Fruit fly (Drosophila melanogaster) whole organism, embryonic: Measurements from ENCODE around the gene Prat2.

ENCODE experiments used
- Antp ChIP-seq: fragments of 200-800 bp; sonication (Bioruptor generic); optimal IDR thresholded peaks from 3 replicates; lab custom pipeline; 2016; ENCODE audit warnings: missing biosample characterization, missing genetic modification characterization
- Awh ChIP-seq: fragments of 200-800 bp; sonication (Bioruptor generic); IDR thresholded peaks from 2 replicates; pipeline ENCODE4, ENCODE4 v1.3.6; 2022; ENCODE audit warnings: missing biosample characterization, missing genetic modification characterization
- Bdp1 ChIP-seq: fragments of 200-800 bp; sonication (Bioruptor generic); optimal IDR thresholded peaks from 3 replicates; lab custom pipeline; 2016; ENCODE audit warnings: missing biosample characterization, missing genetic modification characterization
- BtbVII ChIP-seq: fragments of 200-800 bp; sonication (Bioruptor generic); optimal IDR thresholded peaks from 3 replicates; lab custom pipeline; 2017; ENCODE audit warnings: missing biosample characterization, mild to moderate bottlenecking, missing genetic modification characterization
- CG10959 ChIP-seq: fragments of 200-800 bp; sonication (Bioruptor generic); IDR thresholded peaks from 2 replicates; pipeline ENCODE4 v1.3.6; 2022; ENCODE audit warnings: missing biosample characterization, missing genetic modification characterization
- CG11456 ChIP-seq: fragments of 200-800 bp; sonication (Bioruptor generic); IDR thresholded peaks from 3 replicates; pipeline ENCODE4 v1.3.6; 2022; ENCODE audit warnings: missing biosample characterization, missing genetic modification characterization
- CG14667 ChIP-seq: fragments of 200-800 bp; sonication (Bioruptor generic); IDR thresholded peaks from 2 replicates; pipeline ENCODE4 v1.3.6; 2022; ENCODE audit warnings: missing biosample characterization, missing genetic modification characterization
- CG1529 ChIP-seq: fragments of 200-800 bp; sonication (Bioruptor generic); optimal IDR thresholded peaks from 3 replicates; lab custom pipeline; 2018; ENCODE audit warnings: missing biosample characterization, missing genetic modification characterization
- CG17385 ChIP-seq: fragments of 200-800 bp; sonication (Bioruptor generic); optimal IDR thresholded peaks from 3 replicates; lab custom pipeline; 2018; ENCODE audit warnings: missing biosample characterization, mild to moderate bottlenecking, missing genetic modification characterization
- CG18476 ChIP-seq: fragments of 200-800 bp; sonication (Bioruptor generic); optimal IDR thresholded peaks from 2 replicates; lab custom pipeline; 2016; ENCODE audit warnings: missing biosample characterization, mild to moderate bottlenecking, missing genetic modification characterization
- CG18764 ChIP-seq: fragments of 200-800 bp; sonication (Bioruptor generic); optimal IDR thresholded peaks from 3 replicates; lab custom pipeline; 2016; ENCODE audit warnings: missing biosample characterization, missing genetic modification characterization
- CG31388 ChIP-seq: fragments of 200-800 bp; sonication (Bioruptor generic); optimal IDR thresholded peaks from 2 replicates; lab custom pipeline; 2016; ENCODE audit warnings: missing biosample characterization, missing genetic modification characterization
- CG3838 ChIP-seq: fragments of 200-800 bp; sonication (Bioruptor generic); optimal IDR thresholded peaks from 3 replicates; lab custom pipeline; 2016; ENCODE audit warnings: missing biosample characterization, missing genetic modification characterization
- CG4617 ChIP-seq: fragments of 200-800 bp; sonication (Bioruptor generic); optimal IDR thresholded peaks from 3 replicates; lab custom pipeline; 2016; ENCODE audit warnings: missing biosample characterization, missing genetic modification characterization, borderline replicate concordance
- CG4820 ChIP-seq: fragments of 200-800 bp; sonication (Bioruptor generic); optimal IDR thresholded peaks from 3 replicates; lab custom pipeline; 2016; ENCODE audit warnings: missing biosample characterization, missing genetic modification characterization
- CG6765 ChIP-seq: fragments of 200-800 bp; sonication (Bioruptor generic); optimal IDR thresholded peaks from 3 replicates; lab custom pipeline; 2017; ENCODE audit warnings: missing biosample characterization, mild to moderate bottlenecking, missing genetic modification characterization
- CG6813 ChIP-seq: fragments of 200-800 bp; sonication (Bioruptor generic); optimal IDR thresholded peaks from 2 replicates; lab custom pipeline; 2017; ENCODE audit warnings: missing biosample characterization, missing genetic modification characterization, mild to moderate bottlenecking, moderate library complexity, missing genetic modification reagents
- CG7357 ChIP-seq: fragments of 200-800 bp; sonication (Bioruptor generic); IDR thresholded peaks from 3 replicates; pipeline ENCODE4 v1.3.6; 2022; ENCODE audit warnings: missing biosample characterization, missing genetic modification characterization
- CG7745 ChIP-seq: fragments of 200-800 bp; sonication (Bioruptor generic); optimal IDR thresholded peaks from 2 replicates; lab custom pipeline; 2018; ENCODE audit warnings: missing biosample characterization, mild to moderate bottlenecking, missing genetic modification characterization, moderate library complexity
- CG8944 ChIP-seq: fragments of 200-800 bp; sonication (Bioruptor generic); optimal IDR thresholded peaks from 3 replicates; lab custom pipeline; 2016; ENCODE audit warnings: missing biosample characterization, missing genetic modification characterization
- CG9609 ChIP-seq: fragments of 200-800 bp; sonication (Bioruptor generic); optimal IDR thresholded peaks from 3 replicates; lab custom pipeline; 2016; ENCODE audit warnings: missing biosample characterization, missing genetic modification characterization
- CkIIα-i1 ChIP-seq: fragments of 200-800 bp; sonication (Bioruptor generic); IDR thresholded peaks from 2 replicates; pipeline ENCODE4 v1.3.6; 2022; ENCODE audit warnings: missing biosample characterization, missing genetic modification characterization
- Dad ChIP-seq: fragments of 200-800 bp; sonication (Bioruptor generic); optimal IDR thresholded peaks from 3 replicates; lab custom pipeline; 2016; ENCODE audit warnings: missing biosample characterization, missing genetic modification characterization
- Ets97D ChIP-seq: fragments of 200-800 bp; sonication (Bioruptor generic); optimal IDR thresholded peaks from 3 replicates; lab custom pipeline; 2016; ENCODE audit warnings: missing biosample characterization, missing genetic modification characterization
- H15 ChIP-seq: fragments of 200-800 bp; sonication (Bioruptor generic); IDR thresholded peaks from 3 replicates; pipeline ENCODE4 v1.3.6; 2022; ENCODE audit warnings: missing biosample characterization, missing genetic modification characterization
- HLHmδ ChIP-seq: fragments of 200-800 bp; sonication (Bioruptor generic); optimal IDR thresholded peaks from 2 replicates; lab custom pipeline; 2018; ENCODE audit warnings: missing biosample characterization, mild to moderate bottlenecking, missing genetic modification characterization, moderate library complexity
- MBD-R2 ChIP-seq: fragments of 200-800 bp; sonication (Bioruptor generic); IDR thresholded peaks from 2 replicates; pipeline ENCODE4 v1.3.6; 2022; ENCODE audit warnings: missing biosample characterization, missing genetic modification characterization
- Pdp1 ChIP-seq, 2 experiments: fragments of 200-800 bp; sonication (Bioruptor generic); optimal IDR thresholded peaks; 3 replicates each; lab custom pipeline; 2016; ENCODE audit warnings: missing biosample characterization in 2 of 2, missing genetic modification characterization in 2 of 2, mild to moderate bottlenecking in 1 of 2, moderate library complexity in 1 of 2
- Side ChIP-seq: fragments of 200-800 bp; sonication (Bioruptor generic); optimal IDR thresholded peaks from 2 replicates; lab custom pipeline; 2016; ENCODE audit warnings: missing biosample characterization, missing genetic modification characterization
- Trl ChIP-seq, 3 experiments: fragments of >200 bp in 2 of 3; fragments of 200-800 bp in 1 of 3; sonication (Bioruptor generic) in 1 of 3; optimal IDR thresholded peaks; 2 replicates in 1 of 3; 3 replicates in 2 of 3; lab custom pipeline; 2016 to 2017; ENCODE audit warnings: missing biosample characterization in 1 of 3, missing genetic modification characterization in 1 of 3
- Vsx1 ChIP-seq: fragments of 200-800 bp; sonication (Bioruptor generic); optimal IDR thresholded peaks from 2 replicates; lab custom pipeline; 2017; ENCODE audit warnings: missing biosample characterization, mild to moderate bottlenecking, missing genetic modification characterization, missing genetic modification reagents
- YL-1 ChIP-seq: fragments of 200-800 bp; sonication (Bioruptor generic); optimal IDR thresholded peaks from 3 replicates; lab custom pipeline; 2017; ENCODE audit warnings: missing biosample characterization, mild to moderate bottlenecking, missing genetic modification characterization
- br ChIP-seq: fragments of >200 bp; optimal IDR thresholded peaks from 2 replicates; lab custom pipeline; 2017
- chn ChIP-seq: fragments of 200-800 bp; sonication (Bioruptor generic); optimal IDR thresholded peaks from 2 replicates; lab custom pipeline; 2016; ENCODE audit warnings: missing biosample characterization, missing genetic modification characterization
- danr ChIP-seq: fragments of 200-800 bp; sonication (Bioruptor generic); IDR thresholded peaks from 2 replicates; pipeline ENCODE4 v1.3.6; 2022; ENCODE audit warnings: missing biosample characterization, missing genetic modification characterization
- dm ChIP-seq: fragments of 200-800 bp; sonication (Bioruptor generic); optimal IDR thresholded peaks from 3 replicates; lab custom pipeline; 2016; ENCODE audit warnings: missing biosample characterization, missing genetic modification characterization
- ems ChIP-seq: fragments of 200-800 bp; sonication (Bioruptor generic); optimal IDR thresholded peaks from 3 replicates; lab custom pipeline; 2016; ENCODE audit warnings: missing biosample characterization, missing genetic modification characterization
- exex ChIP-seq: fragments of 200-800 bp; sonication (Bioruptor generic); optimal IDR thresholded peaks from 4 replicates; lab custom pipeline; 2018; ENCODE audit warnings: missing biosample characterization, mild to moderate bottlenecking, missing genetic modification characterization, moderate library complexity
- grn ChIP-seq: fragments of 200-800 bp; sonication (Bioruptor generic); optimal IDR thresholded peaks from 3 replicates; lab custom pipeline; 2017; ENCODE audit warnings: missing biosample characterization, missing genetic modification characterization
- jumu ChIP-seq: fragments of 200-800 bp; sonication (Bioruptor generic); optimal IDR thresholded peaks from 3 replicates; lab custom pipeline; 2016; ENCODE audit warnings: missing biosample characterization, missing genetic modification characterization
- lbe ChIP-seq: fragments of 200-800 bp; sonication (Bioruptor generic); optimal IDR thresholded peaks from 2 replicates; lab custom pipeline; 2016; ENCODE audit warnings: missing biosample characterization, mild to moderate bottlenecking, missing genetic modification characterization
- lmd ChIP-seq: fragments of 200-800 bp; sonication (Bioruptor generic); IDR thresholded peaks from 2 replicates; pipeline ENCODE4 v1.3.6; 2022; ENCODE audit warnings: missing biosample characterization, missing genetic modification characterization
- nmo ChIP-seq: fragments of 200-800 bp; sonication (Bioruptor generic); optimal IDR thresholded peaks from 2 replicates; lab custom pipeline; 2018; ENCODE audit warnings: missing biosample characterization, mild to moderate bottlenecking, missing genetic modification characterization, moderate library complexity
- pb ChIP-seq: fragments of 200-800 bp; sonication (Bioruptor generic); optimal IDR thresholded peaks from 3 replicates; lab custom pipeline; 2016; ENCODE audit warnings: missing biosample characterization, missing genetic modification characterization
- sens ChIP-seq: fragments of 200-800 bp; sonication (Bioruptor generic); peaks from one replicate; lab custom pipeline; 2016; ENCODE audit warnings: missing biosample characterization, missing genetic modification characterization
- sima ChIP-seq: fragments of 200-800 bp; sonication (Bioruptor generic); optimal IDR thresholded peaks from 2 replicates; lab custom pipeline; 2016; ENCODE audit warnings: missing biosample characterization, missing genetic modification characterization
- tap ChIP-seq: fragments of 200-800 bp; optimal IDR thresholded peaks from 3 replicates; lab custom pipeline; 2019; ENCODE audit warnings: missing biosample characterization, mild to moderate bottlenecking, missing genetic modification characterization, moderate library complexity
- tll ChIP-seq, 2 experiments: fragments of 200-800 bp in 1 of 2; fragments of >200 bp in 1 of 2; sonication (Bioruptor generic) in 1 of 2; optimal IDR thresholded peaks; 2 replicates each; lab custom pipeline; 2017 to 2019; ENCODE audit warnings: missing biosample characterization in 2 of 2, missing genetic modification characterization in 2 of 2, mild to moderate bottlenecking in 1 of 2, moderate library complexity in 1 of 2
- toy ChIP-seq: fragments of 200-800 bp; sonication (Bioruptor generic); IDR thresholded peaks from 2 replicates; pipeline ENCODE4 v1.3.6; 2022; ENCODE audit warnings: missing biosample characterization, missing genetic modification characterization
- tx ChIP-seq: fragments of 200-800 bp; sonication (Bioruptor generic); optimal IDR thresholded peaks from 2 replicates; lab custom pipeline; 2016; ENCODE audit warnings: missing biosample characterization, missing genetic modification characterization
- vnd ChIP-seq: fragments of 200-800 bp; sonication (Bioruptor generic); IDR thresholded peaks from 3 replicates; pipeline ENCODE4 v1.3.6; 2022; ENCODE audit warnings: missing biosample characterization, missing genetic modification characterization; ENCODE audit not compliant: partially characterized antibody
- z ChIP-seq: fragments of 200-800 bp; sonication (Bioruptor generic); IDR thresholded peaks from 3 replicates; pipeline ENCODE4 v1.3.6; 2022; ENCODE audit warnings: missing biosample characterization, missing genetic modification characterization

The Prat2 gene

DNA sequence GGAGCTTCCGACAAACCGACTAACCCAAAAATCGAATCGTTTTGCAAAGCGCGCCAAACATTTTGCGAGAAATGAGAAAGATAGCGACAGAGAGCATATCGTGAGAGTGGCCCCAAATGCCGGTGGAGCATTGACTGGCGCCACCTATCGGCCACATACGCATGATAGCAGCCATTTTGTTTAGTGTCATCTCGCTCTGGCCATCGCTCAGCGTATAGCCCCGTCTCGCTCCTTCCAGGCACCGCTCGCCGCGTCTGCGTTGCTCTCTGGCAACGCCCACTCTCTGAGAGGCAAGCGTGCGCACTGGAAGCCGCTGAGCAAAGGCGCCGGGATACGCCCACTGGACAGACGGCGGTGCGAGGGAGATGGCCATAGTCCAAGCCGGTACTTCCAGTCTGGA, 10.7 kb downstream of the Prat2 start (continued):
- TF ChIP-seq YL-1 (no peak), ems (GFP tag; lab: Kevin White, UChicago) (no peak), lbe (GFP tag; lab: Kevin White, UChicago) (no peak), H15 (peak; percentile 40; the same call in 1 of the 3 replicates), CG14667 (GFP tag; lab: Robert Waterston, UW) (no peak), CG17385 (GFP tag; lab: Kevin White, UChicago) (no peak), jumu (GFP tag; lab: Kevin White, UChicago) (no peak), MBD-R2 (GFP tag; lab: Robert Waterston, UW) (no peak), CG7745 (no peak), Side (GFP tag; lab: Kevin White, UChicago) (no peak), CG18476 (no peak), Bdp1 (GFP tag; lab: Kevin White, UChicago) (peak; percentile 11), Trl (optimal IDR thresholded peaks at IDR 0.05; lab: Kevin White, UChicago) (peak; percentile 92 to 93), Trl (GFP tag; optimal IDR thresholded peaks at IDR 0.05; lab: Kevin White, UChicago) (peak; percentile 77), HLHmδ (no peak), CG3838 (GFP tag; lab: Kevin White, UChicago) (no peak), CG7357 (no peak), Antp (GFP tag; lab: Kevin White, UChicago) (no peak), tll (GFP tag; optimal IDR thresholded peaks at IDR 0.05; lab: Kevin White, UChicago) (no peak), Ets97D (no peak), Pdp1 (GFP tag; optimal IDR thresholded peaks at IDR 0.05; lab: Kevin White, UChicago) (no peak), pb (GFP tag; lab: Kevin White, UChicago) (peak; percentile 51), Dad (GFP tag; lab: Kevin White, UChicago) (no peak), CG18764 (GFP tag; lab: Kevin White, UChicago) (no peak), BtbVII (GFP tag; lab: Kevin White, UChicago) (no peak), CG6765 (GFP tag; lab: Kevin White, UChicago) (no peak), CG4820 (no peak), grn (GFP tag; lab: Kevin White, UChicago) (no peak), chn (GFP tag; lab: Kevin White, UChicago) (no peak), exex (tag; lab: Kevin White, UChicago) (no peak), dm (no peak), CG6813 (GFP tag; lab: Kevin White, UChicago) (no peak), lmd (GFP tag; lab: Robert Waterston, UW) (no peak), toy (GFP tag; lab: Robert Waterston, UW) (no peak), Awh (GFP tag; lab: Robert Waterston, UW) (peak; percentile 53; the same call in 1 of the 2 replicates), CG1529 (GFP tag; lab: Kevin White, UChicago) (no peak), CG31388 (GFP tag; lab: Kevin White, UChicago) (no peak), CG9609 (GFP tag; lab: Kevin White, UChicago) (peak; percentile 30), CG4617 (GFP tag; lab: Kevin White, UChicago) (no peak), br (lab: Kevin White, UChicago) (no peak), danr (0 out of 2 replicates have a peak, but pooled peaks have one; percentile 7), Vsx1 (GFP tag; lab: Kevin White, UChicago) (no peak), tx (GFP tag; lab: Kevin White, UChicago) (no peak), sima (GFP tag; lab: Kevin White, UChicago) (no peak), sens (GFP tag; lab: Kevin White, UChicago) (no peak), z (peak; percentile 68; the same call in 2 of the 3 replicates), vnd (no peak), CG8944 (GFP tag; lab: Kevin White, UChicago) (no peak), CG10959 (GFP tag; lab: Robert Waterston, UW) (no peak), CkIIα-i1 (GFP tag; lab: Robert Waterston, UW) (no peak), nmo (peak; percentile 49), CG11456 (GFP tag; lab: Robert Waterston, UW) (peak; percentile 78; the same call in 2 of the 3 replicates), tap (tag; lab: Kevin White, UChicago) (no peak)
